Fruit fly (Drosophila melanogaster): ENCODE measurements around the gene CG17219.

The CG17219 gene

dm6 chr2L:3058772-3059623, 29.9 kb downstream of the CG17219 start (continued):
- TF ChIP-seq zen (tag; optimal IDR thresholded peaks at IDR 0.05) (no peak), aop (GFP tag; IDR thresholded peaks at IDR 0.05) (no peak), CG14710 (tag; optimal IDR thresholded peaks at IDR 0.05) (no peak), Aef1 (GFP tag; IDR thresholded peaks at IDR 0.05) (peak; percentile 46; the same call in 2 of the 3 replicates), peb (GFP tag; IDR thresholded peaks at IDR 0.05) (no peak), usp (GFP tag; optimal IDR thresholded peaks at IDR 0.05) (no peak), fru (optimal IDR thresholded peaks at IDR 0.05) (no peak), NC2α (GFP tag; optimal IDR thresholded peaks at IDR 0.05) (no peak), CG9437 (GFP tag; optimal IDR thresholded peaks at IDR 0.05) (peak; percentile 17), Ssrp (tag; optimal IDR thresholded peaks at IDR 0.05) (no peak), CG11504 (tag; optimal IDR thresholded peaks at IDR 0.05) (peak; percentile 27), CG14965 (GFP tag; optimal IDR thresholded peaks at IDR 0.05; ENCODE audit: borderline replicate concordance) (no peak), CG12391 (tag; optimal IDR thresholded peaks at IDR 0.05) (no peak), CG34224 (GFP tag; IDR thresholded peaks at IDR 0.05; ENCODE audit: partially characterized antibody) (no peak), dmrt11E (tag; optimal IDR thresholded peaks at IDR 0.05) (no peak), cad (GFP tag; optimal IDR thresholded peaks at IDR 0.05) (no peak), Oli (tag; optimal IDR thresholded peaks at IDR 0.05) (peak; percentile 2), her (GFP tag; optimal IDR thresholded peaks at IDR 0.05) (no peak), MESR4 (GFP tag; optimal IDR thresholded peaks at IDR 0.05) (no peak), Usf (GFP tag; optimal IDR thresholded peaks at IDR 0.05) (peak; percentile 28), Asciz (GFP tag; optimal IDR thresholded peaks at IDR 0.05) (no peak), oc (tag; optimal IDR thresholded peaks at IDR 0.05) (no peak), CoRest (tag; optimal IDR thresholded peaks at IDR 0.05) (peak; percentile 21), dati (GFP tag; IDR thresholded peaks at IDR 0.05) (no peak), CG13287 (GFP tag; IDR thresholded peaks at IDR 0.05; ENCODE audit: partially characterized antibody) (0 out of 2 replicates have a peak, but pooled peaks have one; percentile 35), cg (GFP tag; optimal IDR thresholded peaks at IDR 0.05) (no peak), wek (GFP tag; optimal IDR thresholded peaks at IDR 0.05) (no peak), eve (GFP tag; optimal IDR thresholded peaks at IDR 0.05) (no peak), CG12071 (GFP tag; optimal IDR thresholded peaks at IDR 0.05) (peak; percentile 25), Side (GFP tag; optimal IDR thresholded peaks at IDR 0.05) (no peak), amos (GFP tag; IDR thresholded peaks at IDR 0.05; ENCODE audit: partially characterized antibody) (no peak), Awh (GFP tag; IDR thresholded peaks at IDR 0.05) (no peak), Hand (GFP tag; optimal IDR thresholded peaks at IDR 0.05) (no peak), ro (GFP tag; IDR thresholded peaks at IDR 0.05) (no peak), Hr51 (GFP tag; optimal IDR thresholded peaks at IDR 0.05) (no peak), ci (GFP tag; IDR thresholded peaks at IDR 0.05) (0 out of 3 replicates have a peak, but pooled peaks have one; percentile 23), Dll (GFP tag; IDR thresholded peaks at IDR 0.05; ENCODE audit: partially characterized antibody) (no peak), Drgx (GFP tag; IDR thresholded peaks at IDR 0.05) (0 out of 2 replicates have a peak, but pooled peaks have one; percentile 40), mam (GFP tag; optimal IDR thresholded peaks at IDR 0.05) (peak; percentile 52), MTF-1 (GFP tag; optimal IDR thresholded peaks at IDR 0.05; ENCODE audit: borderline replicate concordance) (no peak), CG12299 (tag; optimal IDR thresholded peaks at IDR 0.05) (no peak), CG10267 (tag; optimal IDR thresholded peaks at IDR 0.05) (no peak), CG4820 (GFP tag; optimal IDR thresholded peaks at IDR 0.05) (no peak), Vsx1 (GFP tag; optimal IDR thresholded peaks at IDR 0.05) (no peak), Sry-δ (GFP tag; optimal IDR thresholded peaks at IDR 0.05) (no peak), CG5180 (GFP tag; optimal IDR thresholded peaks at IDR 0.05) (no peak), HLH3B (GFP tag; IDR thresholded peaks at IDR 0.05) (0 out of 2 replicates have a peak, but pooled peaks have one; percentile 28), HHEX (GFP tag; optimal IDR thresholded peaks at IDR 0.05) (no peak)

Data from whole organism, embryonic.